Worm (Caenorhabditis elegans): ENCODE data around the gene plc-1.

DNA sequence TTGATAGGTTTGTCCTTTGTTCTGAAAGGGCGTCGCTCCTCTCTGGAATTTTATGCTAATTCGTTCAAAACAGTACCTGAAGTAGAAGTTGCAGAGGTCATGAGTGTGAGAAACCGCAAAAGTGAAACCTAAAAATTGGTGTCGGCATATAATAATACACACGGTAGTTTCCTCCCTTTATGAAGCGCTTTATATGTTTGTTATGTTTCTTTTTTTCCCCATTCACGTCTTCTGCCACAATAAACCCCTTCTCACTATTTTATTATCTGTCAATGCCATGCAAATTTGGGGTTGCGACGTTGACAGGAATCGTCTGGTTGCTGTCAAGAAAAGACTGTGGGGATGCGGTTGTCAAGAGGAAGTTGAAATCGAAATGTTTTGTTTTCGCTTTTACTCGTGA, 46.0 kb downstream of the plc-1 start, which contains the start of gene vap-2:
- TF ChIP-seq ces-1 (GFP tag; optimal IDR thresholded peaks at IDR 0.05) (no peak), lsy-2 (tag; optimal IDR thresholded peaks at IDR 0.05) (no peak)

All from whole organism, mixed stage, embryonic.